Worm (Caenorhabditis elegans): Measurements from ENCODE around the gene T14B4.9.

The T14B4.9 gene

DNA sequence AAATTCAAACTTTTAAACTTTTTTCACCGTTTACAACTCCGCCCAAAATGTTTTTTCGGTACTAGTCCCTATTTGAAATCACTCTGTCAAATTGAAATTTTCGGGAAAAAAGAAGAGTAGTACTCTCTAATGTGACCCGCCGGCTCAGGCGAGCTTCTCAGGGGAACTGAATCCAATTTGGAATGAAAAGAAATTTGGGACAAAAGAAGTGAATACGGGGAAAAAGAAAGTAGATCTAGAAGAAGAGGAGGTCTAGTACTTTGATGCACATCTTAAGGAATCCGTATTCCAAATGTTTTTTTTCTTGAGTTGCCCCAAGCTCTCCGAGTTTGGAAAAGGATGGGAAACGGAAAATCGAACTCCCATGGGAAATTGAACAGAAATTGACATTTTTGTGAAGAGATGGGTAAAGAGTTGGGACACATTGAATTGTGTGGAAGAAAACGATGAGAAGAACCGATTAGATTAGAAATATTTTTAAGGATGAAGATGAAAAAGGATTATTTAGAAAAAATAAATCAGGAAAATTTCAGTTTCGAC lies 27.0 kb downstream of the T14B4.9 start:
- no peak for TF ChIP-seq blmp-1 (tag; optimal IDR thresholded peaks at IDR 0.05)
- no peak for TF ChIP-seq elt-3 (tag; optimal IDR thresholded peaks at IDR 0.05)
- TF ChIP-seq ces-1 (GFP tag; optimal IDR thresholded peaks at IDR 0.05): peak; percentile 82

DNA sequence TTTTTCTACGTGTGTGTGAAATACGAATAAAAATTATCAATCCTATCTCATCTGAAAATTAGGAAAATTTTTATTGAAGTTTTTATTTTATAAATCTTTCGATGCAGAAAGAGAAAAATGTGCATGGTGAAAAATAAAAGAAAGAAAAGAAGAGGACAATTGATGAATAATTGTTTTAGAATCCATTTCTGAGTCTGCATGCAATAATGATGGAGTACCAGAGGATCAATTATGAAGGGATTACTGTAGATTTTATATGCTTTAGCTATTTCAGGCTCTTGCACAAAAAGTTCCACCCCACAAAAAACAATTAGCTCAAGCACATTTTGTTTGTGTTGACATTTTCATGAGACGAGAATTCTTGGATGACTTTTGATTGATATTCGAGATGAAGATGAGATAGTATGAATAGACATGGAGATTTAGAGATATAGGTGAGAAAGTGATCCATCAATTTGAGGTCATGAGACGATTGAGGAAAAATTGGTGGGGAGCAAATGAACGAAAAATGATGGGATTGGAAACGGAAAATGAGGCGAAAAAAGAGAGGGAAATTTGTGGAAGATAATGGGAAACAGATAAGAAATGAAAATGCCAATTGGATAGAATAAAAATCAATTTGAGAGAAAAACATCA lies 27.9 kb downstream of the T14B4.9 start, which contains the start of gene rpy-1:
Gene rpy-1 (minus strand): TSS at position 51 of the 636 bp plus-strand sequence.
- TF ChIP-seq hlh-1 (tag; optimal IDR thresholded peaks at IDR 0.05): no peak
- no peak for TF ChIP-seq nhr-2 (tag; optimal IDR thresholded peaks at IDR 0.05)
- TF ChIP-seq nhr-76 (tag; optimal IDR thresholded peaks at IDR 0.05): no peak
- no peak for TF ChIP-seq elt-3 (tag; optimal IDR thresholded peaks at IDR 0.05)
- no peak for TF ChIP-seq elt-1 (tag; optimal IDR thresholded peaks at IDR 0.05; ENCODE audit: borderline replicate concordance, insufficient read depth)
- no peak for TF ChIP-seq unc-39 (tag; optimal IDR thresholded peaks at IDR 0.05)
- no peak for TF ChIP-seq mep-1 (tag; optimal IDR thresholded peaks at IDR 0.05)
- no peak for TF ChIP-seq tbx-8 (GFP tag; optimal IDR thresholded peaks at IDR 0.05)
- no peak for TF ChIP-seq ceh-39 (tag; optimal IDR thresholded peaks at IDR 0.05)
- TF ChIP-seq mab-5 (tag; optimal IDR thresholded peaks at IDR 0.05): no peak
- TF ChIP-seq mls-2 (tag; optimal IDR thresholded peaks at IDR 0.05): no peak
- TF ChIP-seq unc-62 (GFP tag; optimal IDR thresholded peaks at IDR 0.05): peak; percentile 85
- TF ChIP-seq ceh-83 (GFP tag; optimal IDR thresholded peaks at IDR 0.05): no peak
- TF ChIP-seq ceh-43 (GFP tag; optimal IDR thresholded peaks at IDR 0.05): no peak
- peak; percentile 35 for TF ChIP-seq unc-120 (tag; optimal IDR thresholded peaks at IDR 0.05; ENCODE audit: poor library complexity, severe bottlenecking)
- no peak for TF ChIP-seq lsy-2 (tag; optimal IDR thresholded peaks at IDR 0.05)
- no peak for TF ChIP-seq nhr-237 (tag; optimal IDR thresholded peaks at IDR 0.05)
- TF ChIP-seq nhr-28 (tag; optimal IDR thresholded peaks at IDR 0.05): no peak

DNA sequence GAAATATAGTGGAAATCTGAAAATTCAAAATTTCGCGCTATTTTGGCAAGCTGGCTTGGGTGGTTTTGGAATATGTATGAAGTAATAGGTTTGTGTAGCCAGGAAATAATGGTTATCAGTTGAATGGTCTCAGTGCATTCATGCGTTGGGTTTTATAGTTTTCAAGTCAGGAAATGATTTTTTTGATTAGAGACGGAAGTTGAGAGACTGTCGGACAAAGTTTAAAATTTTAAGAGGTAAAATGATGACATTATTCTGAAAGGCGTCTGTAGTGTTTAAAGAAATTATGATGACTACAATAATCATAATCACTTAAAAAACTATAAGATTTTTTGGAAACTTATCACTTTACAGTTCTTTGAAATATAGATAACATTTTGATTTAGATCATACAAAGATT lies 32.1 kb downstream of the T14B4.9 start, which contains the start of gene C18H9.6:
Gene C18H9.6 (minus strand): TSS at position 129 of the 400 bp plus-strand sequence.
- TF ChIP-seq lsy-2 (tag; optimal IDR thresholded peaks at IDR 0.05): no peak
- no peak for TF ChIP-seq nhr-76 (tag; optimal IDR thresholded peaks at IDR 0.05)
- no peak for TF ChIP-seq blmp-1 (tag; optimal IDR thresholded peaks at IDR 0.05)
- TF ChIP-seq elt-3 (tag; optimal IDR thresholded peaks at IDR 0.05): no peak
- no peak for TF ChIP-seq ces-1 (GFP tag; optimal IDR thresholded peaks at IDR 0.05)
- no peak for TF ChIP-seq flh-1 (GFP tag; optimal IDR thresholded peaks at IDR 0.05)
- no peak for TF ChIP-seq lin-32 (GFP tag; optimal IDR thresholded peaks at IDR 0.05)
- TF ChIP-seq ceh-43 (GFP tag; optimal IDR thresholded peaks at IDR 0.05): no peak
- no peak for TF ChIP-seq sem-2 (GFP tag; optimal IDR thresholded peaks at IDR 0.05)
- no peak for TF ChIP-seq nhr-28 (tag; optimal IDR thresholded peaks at IDR 0.05)
- TF ChIP-seq hlh-1 (tag; optimal IDR thresholded peaks at IDR 0.05): no peak
- no peak for TF ChIP-seq M03D4.4 (tag; optimal IDR thresholded peaks at IDR 0.05)
- TF ChIP-seq mls-2 (tag; optimal IDR thresholded peaks at IDR 0.05): no peak
- no peak for TF ChIP-seq ham-2 (GFP tag; optimal IDR thresholded peaks at IDR 0.05)

DNA sequence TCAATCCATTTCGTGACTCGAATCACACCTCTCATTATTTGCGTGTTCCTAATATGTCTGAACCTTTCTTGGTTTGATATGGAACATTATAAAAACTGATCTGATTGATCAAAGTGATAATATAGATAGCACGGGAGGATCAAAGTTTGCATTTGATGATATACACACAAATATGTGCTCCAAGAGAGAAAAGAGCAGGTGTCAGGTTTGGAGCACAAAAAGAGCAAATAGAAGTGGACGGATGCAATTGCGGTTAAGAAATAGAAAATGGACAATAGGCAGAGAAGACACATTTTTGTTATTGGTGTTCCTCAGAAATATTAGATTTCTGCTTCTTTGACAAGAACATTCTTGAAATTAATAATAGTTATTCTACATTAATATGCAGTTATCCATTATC lies 34.8 kb downstream of the T14B4.9 start, which contains the start of gene C18H9.1:
Gene C18H9.1 (plus strand): TSS at position 301 of the 400 bp plus-strand sequence.
- TF ChIP-seq elt-3 (tag; optimal IDR thresholded peaks at IDR 0.05) (no peak), sptf-1 (tag; optimal IDR thresholded peaks at IDR 0.05) (no peak), unc-62 (GFP tag; optimal IDR thresholded peaks at IDR 0.05) (no peak), snpc-4 (tag; optimal IDR thresholded peaks at IDR 0.05) (no peak), mab-5 (tag; optimal IDR thresholded peaks at IDR 0.05) (no peak), nhr-28 (tag; optimal IDR thresholded peaks at IDR 0.05) (no peak), nhr-2 (tag; optimal IDR thresholded peaks at IDR 0.05) (no peak), ces-1 (GFP tag; optimal IDR thresholded peaks at IDR 0.05) (no peak), unc-39 (tag; optimal IDR thresholded peaks at IDR 0.05) (no peak), cnd-1 (tag; optimal IDR thresholded peaks at IDR 0.05) (no peak), tbx-8 (GFP tag; optimal IDR thresholded peaks at IDR 0.05) (no peak), lsy-2 (tag; optimal IDR thresholded peaks at IDR 0.05) (no peak), drap-1 (GFP tag; optimal IDR thresholded peaks at IDR 0.05) (no peak), pha-4 (tag; optimal IDR thresholded peaks at IDR 0.05) (no peak), nhr-237 (tag; optimal IDR thresholded peaks at IDR 0.05) (no peak), ceh-43 (GFP tag; optimal IDR thresholded peaks at IDR 0.05) (no peak), nhr-12 (tag; optimal IDR thresholded peaks at IDR 0.05) (no peak), sem-2 (GFP tag; optimal IDR thresholded peaks at IDR 0.05) (no peak), flh-1 (GFP tag; optimal IDR thresholded peaks at IDR 0.05) (no peak)

Measured in whole organism, mixed stage, embryonic.